Fruit fly (Drosophila melanogaster): ENCODE data around the gene BG642312.

BG642312 gene

dm6 chr3L:6217806-6218205, 15.4 kb downstream of the BG642312 start, which contains the start of gene LanA (continued):
- TF ChIP-seq psq (GFP tag; optimal IDR thresholded peaks at IDR 0.05) (no peak), br (optimal IDR thresholded peaks at IDR 0.05) (no peak), sd (tag; optimal IDR thresholded peaks at IDR 0.05) (peak; percentile 19), CG15073 (GFP tag; optimal IDR thresholded peaks at IDR 0.05) (no peak), Vsx1 (GFP tag; optimal IDR thresholded peaks at IDR 0.05) (no peak), nau (GFP tag; optimal IDR thresholded peaks at IDR 0.05) (no peak), CG14667 (GFP tag; IDR thresholded peaks at IDR 0.05) (no peak), Mad (GFP tag; optimal IDR thresholded peaks at IDR 0.05) (peak; percentile 6), seq (GFP tag; IDR thresholded peaks at IDR 0.05) (no peak), CG4854 (GFP tag; optimal IDR thresholded peaks at IDR 0.05) (no peak), CG11247 (GFP tag; IDR thresholded peaks at IDR 0.05) (no peak), usp (GFP tag; optimal IDR thresholded peaks at IDR 0.05) (no peak), Elba2 (GFP tag; optimal IDR thresholded peaks at IDR 0.05) (no peak), sna (GFP tag; IDR thresholded peaks at IDR 0.05; ENCODE audit: partially characterized antibody) (no peak), maf-S (GFP tag; optimal IDR thresholded peaks at IDR 0.05) (no peak), CG10274 (GFP tag; optimal IDR thresholded peaks at IDR 0.05) (no peak), CG31388 (GFP tag; optimal IDR thresholded peaks at IDR 0.05) (no peak), CG7987 (GFP tag; optimal IDR thresholded peaks at IDR 0.05) (no peak), HHEX (GFP tag; optimal IDR thresholded peaks at IDR 0.05) (no peak), CG34224 (GFP tag; IDR thresholded peaks at IDR 0.05; ENCODE audit: partially characterized antibody) (no peak), bowl (GFP tag; IDR thresholded peaks at IDR 0.05) (no peak), Neu2 (GFP tag; optimal IDR thresholded peaks at IDR 0.05; ENCODE audit: borderline replicate concordance) (no peak), CG13624 (GFP tag; optimal IDR thresholded peaks at IDR 0.05) (no peak), Pdp1 (GFP tag; optimal IDR thresholded peaks at IDR 0.05) (no peak), fd102C (GFP tag; optimal IDR thresholded peaks at IDR 0.05) (peak; percentile 60), sqz (GFP tag; optimal IDR thresholded peaks at IDR 0.05) (no peak), CG10462 (GFP tag; optimal IDR thresholded peaks at IDR 0.05) (no peak), Oli (tag; optimal IDR thresholded peaks at IDR 0.05) (no peak), CG17568 (GFP tag; optimal IDR thresholded peaks at IDR 0.05) (peak; percentile 44), ap (GFP tag; IDR thresholded peaks at IDR 0.05) (no peak), unpg (GFP tag; optimal IDR thresholded peaks at IDR 0.05) (no peak), mld (GFP tag; IDR thresholded peaks at IDR 0.05; ENCODE audit: partially characterized antibody) (no peak), TFAM (GFP tag; optimal IDR thresholded peaks at IDR 0.05) (no peak), CG12769 (tag; optimal IDR thresholded peaks at IDR 0.05) (no peak), pan (optimal IDR thresholded peaks at IDR 0.05) (no peak), pan (GFP tag; optimal IDR thresholded peaks at IDR 0.05 in 1 of 2, IDR thresholded peaks at IDR 0.05 in 1 of 2) (peak in 1 of 2 experiments; percentile 11), gt (GFP tag; IDR thresholded peaks at IDR 0.05) (no peak), CG16813 (GFP tag; IDR thresholded peaks at IDR 0.05; ENCODE audit: partially characterized antibody) (0 out of 3 replicates have a peak, but pooled peaks have one; percentile 11), Fer1 (GFP tag; optimal IDR thresholded peaks at IDR 0.05) (no peak), Usf (GFP tag; optimal IDR thresholded peaks at IDR 0.05) (no peak), pzg (GFP tag; optimal IDR thresholded peaks at IDR 0.05) (no peak), fru (optimal IDR thresholded peaks at IDR 0.05) (no peak), lab (GFP tag; optimal IDR thresholded peaks at IDR 0.05) (peak; percentile 15), Awh (GFP tag; IDR thresholded peaks at IDR 0.05) (peak; percentile 27; the same call in 1 of the 2 replicates), stwl (tag; optimal IDR thresholded peaks at IDR 0.05) (peak; percentile 7), CTCF (GFP tag; optimal IDR thresholded peaks at IDR 0.05) (no peak), CG7357 (GFP tag; IDR thresholded peaks at IDR 0.05) (no peak), CG5953 (GFP tag; IDR thresholded peaks at IDR 0.05) (no peak), Dip2 (GFP tag; IDR thresholded peaks at IDR 0.05) (no peak), CG4282 (GFP tag; optimal IDR thresholded peaks at IDR 0.05) (no peak), CG43689 (GFP tag; IDR thresholded peaks at IDR 0.05) (no peak), CG15479 (GFP tag; optimal IDR thresholded peaks at IDR 0.05) (no peak), CG42726 (GFP tag; IDR thresholded peaks at IDR 0.05; ENCODE audit: partially characterized antibody) (no peak)
